Fruit fly (Drosophila melanogaster) whole organism, prepupa: ENCODE results near the gene Phlpp.
A peak's percentile ranks its signal among the peaks of the same experiment; 100 is the strongest.

Source experiments
- CG10631 ChIP-seq: fragments of 200-800 bp; sonication (Bioruptor generic); optimal IDR thresholded peaks from 2 replicates; lab custom pipeline; 2016; ENCODE audit warnings: missing biosample characterization, missing genetic modification characterization
- CG10669 ChIP-seq: fragments of 200-800 bp; sonication (Bioruptor generic); optimal IDR thresholded peaks from 3 replicates; lab custom pipeline; 2018; ENCODE audit warnings: missing biosample characterization, mild to moderate bottlenecking, missing genetic modification characterization, moderate library complexity
- CG11294 ChIP-seq: fragments of 200-800 bp; sonication (Bioruptor generic); IDR thresholded peaks from 2 replicates; pipeline ENCODE4 v1.3.6; 2022; ENCODE audit warnings: missing biosample characterization, missing genetic modification characterization
- CG11762 ChIP-seq: fragments of 200-800 bp; sonication (Bioruptor generic); optimal IDR thresholded peaks from 3 replicates; lab custom pipeline; 2016; ENCODE audit warnings: missing biosample characterization, missing genetic modification characterization; ENCODE audit not compliant: insufficient read depth
- CG15336 ChIP-seq: fragments of 200-800 bp; sonication (Bioruptor generic); IDR thresholded peaks from 2 replicates; pipeline ENCODE4 v1.3.6; 2022; ENCODE audit warnings: missing biosample characterization, missing genetic modification characterization
- CG1621 ChIP-seq: fragments of 200-800 bp; sonication (Bioruptor generic); optimal IDR thresholded peaks from 3 replicates; lab custom pipeline; 2018; ENCODE audit warnings: missing biosample characterization, mild to moderate bottlenecking, missing genetic modification characterization
- CG16779 ChIP-seq: fragments of 200-800 bp; sonication (Bioruptor generic); optimal IDR thresholded peaks from 3 replicates; lab custom pipeline; 2017; ENCODE audit warnings: missing biosample characterization, mild to moderate bottlenecking, missing genetic modification characterization
- CG3032 ChIP-seq: fragments of 200-800 bp; optimal IDR thresholded peaks from 2 replicates; lab custom pipeline; 2019; ENCODE audit warnings: missing biosample characterization, mild to moderate bottlenecking, missing genetic modification characterization, moderate library complexity
- CG31627 ChIP-seq: fragments of 200-800 bp; sonication (Bioruptor generic); optimal IDR thresholded peaks from 3 replicates; lab custom pipeline; 2016; ENCODE audit warnings: missing biosample characterization, missing genetic modification characterization
- CG34406 ChIP-seq: fragments of 200-800 bp; sonication (Bioruptor generic); optimal IDR thresholded peaks from 3 replicates; lab custom pipeline; 2016; ENCODE audit warnings: missing biosample characterization, missing genetic modification characterization
- CG3919 ChIP-seq: fragments of 200-800 bp; sonication (Bioruptor generic); optimal IDR thresholded peaks from 3 replicates; lab custom pipeline; 2016; ENCODE audit warnings: missing biosample characterization, missing genetic modification characterization
- CG6792 ChIP-seq: fragments of 200-800 bp; sonication (Bioruptor generic); optimal IDR thresholded peaks from 3 replicates; lab custom pipeline; 2016; ENCODE audit warnings: missing biosample characterization, missing genetic modification characterization
- CG6808 ChIP-seq: fragments of 200-800 bp; sonication (Bioruptor generic); optimal IDR thresholded peaks from 3 replicates; lab custom pipeline; 2017; ENCODE audit warnings: missing biosample characterization, missing genetic modification characterization, mild to moderate bottlenecking, moderate library complexity, missing genetic modification reagents
- CG7368 ChIP-seq: fragments of 200-800 bp; sonication (Bioruptor generic); optimal IDR thresholded peaks from 3 replicates; lab custom pipeline; 2016; ENCODE audit warnings: missing biosample characterization, missing genetic modification characterization
- CG8119 ChIP-seq: fragments of 200-800 bp; sonication (Bioruptor generic); IDR thresholded peaks from 3 replicates; pipeline ENCODE4 v1.3.6; 2022; ENCODE audit warnings: missing biosample characterization, missing genetic modification characterization
- CG8319 ChIP-seq: fragments of 200-800 bp; sonication (Bioruptor generic); optimal IDR thresholded peaks from 3 replicates; lab custom pipeline; 2016; ENCODE audit warnings: missing biosample characterization, missing genetic modification characterization
- CG8632 ChIP-seq: fragments of 200-800 bp; sonication (Bioruptor generic); optimal IDR thresholded peaks from 3 replicates; lab custom pipeline; 2016; ENCODE audit warnings: missing biosample characterization, missing genetic modification characterization
- Eip75B ChIP-seq: fragments of 200-800 bp; sonication (Bioruptor generic); optimal IDR thresholded peaks from 3 replicates; lab custom pipeline; 2016; ENCODE audit warnings: missing biosample characterization, missing genetic modification characterization
- Eip78C ChIP-seq: fragments of 200-800 bp; sonication (Bioruptor generic); peaks from one replicate; lab custom pipeline; 2016; ENCODE audit warnings: missing biosample characterization, missing genetic modification characterization
- Eip93F ChIP-seq: fragments of 200-800 bp; sonication (Bioruptor generic); optimal IDR thresholded peaks from 2 replicates; lab custom pipeline; 2016; ENCODE audit warnings: missing biosample characterization, mild to moderate bottlenecking, missing genetic modification characterization
- Ets96B ChIP-seq: fragments of 200-800 bp; optimal IDR thresholded peaks from 2 replicates; lab custom pipeline; 2019; ENCODE audit warnings: missing biosample characterization, mild to moderate bottlenecking, missing genetic modification characterization, moderate library complexity
- Hr38 ChIP-seq: sonication (Bioruptor generic); optimal IDR thresholded peaks from 2 replicates; lab custom pipeline; 2016; ENCODE audit warnings: missing biosample characterization, missing genetic modification characterization
- Hr39 ChIP-seq: fragments of 200-800 bp; sonication (Bioruptor generic); optimal IDR thresholded peaks from 2 replicates; lab custom pipeline; 2016; ENCODE audit warnings: missing biosample characterization, missing genetic modification characterization
- Hr4 ChIP-seq: fragments of 200-800 bp; sonication (Bioruptor generic); optimal IDR thresholded peaks from 3 replicates; lab custom pipeline; 2016; ENCODE audit warnings: missing biosample characterization, missing genetic modification characterization
- Met ChIP-seq: fragments of 200-800 bp; sonication (Bioruptor generic); optimal IDR thresholded peaks from 3 replicates; lab custom pipeline; 2016; ENCODE audit warnings: missing biosample characterization, missing genetic modification characterization
- OdsH ChIP-seq: fragments of 200-800 bp; sonication (Bioruptor generic); optimal IDR thresholded peaks from 3 replicates; lab custom pipeline; 2016; ENCODE audit warnings: missing biosample characterization, missing genetic modification characterization
- Smox ChIP-seq: fragments of 200-800 bp; sonication (Bioruptor generic); optimal IDR thresholded peaks from 3 replicates; lab custom pipeline; 2016; ENCODE audit warnings: missing biosample characterization, missing genetic modification characterization
- Sox102F ChIP-seq: fragments of 200-800 bp; sonication (Bioruptor generic); optimal IDR thresholded peaks from 2 replicates; lab custom pipeline; 2016; ENCODE audit warnings: missing biosample characterization, mild to moderate bottlenecking, missing genetic modification characterization
- Sox14 ChIP-seq: fragments of 200-800 bp; sonication (Bioruptor generic); optimal IDR thresholded peaks from 3 replicates; lab custom pipeline; 2016; ENCODE audit warnings: missing biosample characterization, missing genetic modification characterization
- Sox15 ChIP-seq: fragments of 200-800 bp; sonication (Bioruptor generic); optimal IDR thresholded peaks from 3 replicates; lab custom pipeline; 2016; ENCODE audit warnings: missing biosample characterization, missing genetic modification characterization
- achi ChIP-seq: fragments of 200-800 bp; sonication (Bioruptor generic); optimal IDR thresholded peaks from 3 replicates; lab custom pipeline; 2016; ENCODE audit warnings: missing biosample characterization, missing genetic modification characterization
- acj6 ChIP-seq: fragments of 200-800 bp; sonication (Bioruptor generic); optimal IDR thresholded peaks from 3 replicates; lab custom pipeline; 2016; ENCODE audit warnings: missing biosample characterization, missing genetic modification characterization
- cyc ChIP-seq: fragments of 200-800 bp; sonication (Bioruptor generic); optimal IDR thresholded peaks from 3 replicates; lab custom pipeline; 2016; ENCODE audit warnings: missing biosample characterization, missing genetic modification characterization
- dac ChIP-seq: fragments of 200-800 bp; sonication (Bioruptor generic); optimal IDR thresholded peaks from 2 replicates; lab custom pipeline; 2017; ENCODE audit warnings: missing biosample characterization, mild to moderate bottlenecking, missing genetic modification characterization
- dsx ChIP-seq: fragments of 200-800 bp; optimal IDR thresholded peaks from 3 replicates; lab custom pipeline; 2019; ENCODE audit warnings: missing biosample characterization, mild to moderate bottlenecking, missing genetic modification characterization, moderate library complexity; ENCODE audit not compliant: poor library complexity, severe bottlenecking
- eg ChIP-seq: fragments of 200-800 bp; sonication (Bioruptor generic); IDR thresholded peaks from 3 replicates; pipeline ENCODE4 v1.3.6; 2022; ENCODE audit warnings: missing biosample characterization, missing genetic modification characterization
- esn ChIP-seq: fragments of 200-800 bp; sonication (Bioruptor generic); optimal IDR thresholded peaks from 2 replicates; lab custom pipeline; 2016; ENCODE audit warnings: missing biosample characterization, mild to moderate bottlenecking, missing genetic modification characterization, moderate library complexity
- fd59A ChIP-seq: fragments of 200-800 bp; sonication (Bioruptor generic); optimal IDR thresholded peaks from 2 replicates; lab custom pipeline; 2017; ENCODE audit warnings: missing biosample characterization, mild to moderate bottlenecking, missing genetic modification characterization, missing genetic modification reagents
- fd85E ChIP-seq: fragments of 200-800 bp; sonication (Bioruptor generic); optimal IDR thresholded peaks from 3 replicates; lab custom pipeline; 2016; ENCODE audit warnings: missing biosample characterization, missing genetic modification characterization
- pdm3 ChIP-seq: fragments of 200-800 bp; sonication (Bioruptor generic); optimal IDR thresholded peaks from 3 replicates; lab custom pipeline; 2016; ENCODE audit warnings: missing biosample characterization, missing genetic modification characterization
- spab ChIP-seq: fragments of 200-800 bp; sonication (Bioruptor generic); optimal IDR thresholded peaks from 2 replicates; lab custom pipeline; 2017; ENCODE audit warnings: missing biosample characterization, mild to moderate bottlenecking, missing genetic modification characterization, missing genetic modification reagents
- svp ChIP-seq: fragments of 200-800 bp; sonication (Bioruptor generic); peaks from one replicate; lab custom pipeline; 2016; ENCODE audit warnings: missing biosample characterization, missing genetic modification characterization
- topi ChIP-seq: fragments of 200-800 bp; sonication (Bioruptor generic); optimal IDR thresholded peaks from 3 replicates; lab custom pipeline; 2016; ENCODE audit warnings: missing biosample characterization, missing genetic modification characterization
- vri ChIP-seq: fragments of 200-800 bp; sonication (Bioruptor generic); optimal IDR thresholded peaks from 3 replicates; lab custom pipeline; 2016; ENCODE audit warnings: missing biosample characterization, mild to moderate bottlenecking, missing genetic modification characterization

Phlpp gene

DNA sequence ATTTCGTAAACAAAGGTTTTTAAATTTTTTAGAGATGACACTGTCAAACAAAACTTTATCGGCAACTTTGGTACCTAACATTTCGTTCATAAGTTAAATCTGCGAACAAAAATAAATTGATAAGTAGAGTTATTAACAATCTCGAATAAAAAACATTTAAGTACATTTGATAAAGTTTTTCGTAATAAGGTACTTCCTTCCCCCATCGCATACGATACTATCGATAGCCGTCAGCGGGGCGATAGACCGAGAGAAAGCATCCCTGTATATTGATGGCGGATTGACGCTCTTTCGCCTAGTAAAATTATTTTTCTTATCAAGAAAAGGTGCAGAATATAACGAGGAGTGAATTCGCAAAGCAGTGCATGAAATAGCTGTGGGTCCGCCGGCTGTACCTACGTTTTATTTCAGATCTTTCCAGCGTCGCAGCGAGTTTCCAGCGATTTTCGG is 13.8 kb upstream of the Phlpp start, which contains the start of the genes Ttc19 and Acn (continued):
- peak; percentile 73 for TF ChIP-seq CG6792 (GFP tag; lab: Kevin White, UChicago)
- TF ChIP-seq acj6 (GFP tag; lab: Kevin White, UChicago): peak; percentile 81
- TF ChIP-seq cyc (GFP tag; lab: Kevin White, UChicago): peak; percentile 82
- peak; percentile 87 for TF ChIP-seq Hr4 (GFP tag; lab: Kevin White, UChicago)
- TF ChIP-seq CG7368 (GFP tag; lab: Kevin White, UChicago): no peak
- TF ChIP-seq svp (GFP tag; lab: Kevin White, UChicago): no peak
- no peak for TF ChIP-seq CG6808 (GFP tag; lab: Kevin White, UChicago)
- TF ChIP-seq Ets96B: peak; percentile 62
- peak; percentile 85 for TF ChIP-seq pdm3 (GFP tag; lab: Kevin White, UChicago)
- TF ChIP-seq CG34406 (GFP tag; lab: Kevin White, UChicago): peak; percentile 80
- TF ChIP-seq Eip93F (GFP tag; lab: Kevin White, UChicago): no peak
- peak; percentile 59 for TF ChIP-seq CG8632 (GFP tag; lab: Kevin White, UChicago)
- TF ChIP-seq CG1621 (tag; lab: Kevin White, UChicago): peak; percentile 52
- TF ChIP-seq eg (GFP tag; lab: Robert Waterston, UW): peak; percentile 78
- peak; percentile 94 for TF ChIP-seq Eip78C (GFP tag; lab: Kevin White, UChicago)
- TF ChIP-seq CG11762 (GFP tag; lab: Kevin White, UChicago): peak; percentile 72
- TF ChIP-seq CG8319: peak; percentile 53
- TF ChIP-seq Smox (GFP tag; lab: Kevin White, UChicago): peak; percentile 86
- TF ChIP-seq CG8119 (GFP tag; lab: Robert Waterston, UW): peak; percentile 54; the same call in 2 of the 3 replicates

dm6 chr2L:19048912-19049311 is 10.0 kb upstream of the Phlpp start, which contains the start of gene CG10470:
TSS of gene CG10470 (plus strand) at chr2L:19049076.
- TF ChIP-seq cyc (GFP tag; lab: Kevin White, UChicago): no peak
- TF ChIP-seq CG3032 (tag; lab: Kevin White, UChicago): peak; percentile 7
- no peak for TF ChIP-seq CG8119 (GFP tag; lab: Robert Waterston, UW)
- no peak for TF ChIP-seq Ets96B
- TF ChIP-seq CG3919 (GFP tag; lab: Kevin White, UChicago): no peak
- TF ChIP-seq Eip78C (GFP tag; lab: Kevin White, UChicago): peak; percentile 16
- TF ChIP-seq esn (GFP tag; lab: Kevin White, UChicago): peak; percentile 34
- TF ChIP-seq dsx: peak; percentile 70
- no peak for TF ChIP-seq CG10669 (GFP tag; lab: Kevin White, UChicago)
- TF ChIP-seq CG1621 (tag; lab: Kevin White, UChicago): peak; percentile 4
- TF ChIP-seq CG6808 (GFP tag; lab: Kevin White, UChicago): no peak
- no peak; the same call in 2 of the 3 replicates for TF ChIP-seq eg (GFP tag; lab: Robert Waterston, UW)
- TF ChIP-seq Eip75B (GFP tag; lab: Kevin White, UChicago): no peak
- TF ChIP-seq svp (GFP tag; lab: Kevin White, UChicago): no peak
- TF ChIP-seq Sox15 (GFP tag; lab: Kevin White, UChicago): no peak
- no peak for TF ChIP-seq CG11294
- no peak for TF ChIP-seq OdsH
- TF ChIP-seq, all 60 proteins: peak for 5

DNA sequence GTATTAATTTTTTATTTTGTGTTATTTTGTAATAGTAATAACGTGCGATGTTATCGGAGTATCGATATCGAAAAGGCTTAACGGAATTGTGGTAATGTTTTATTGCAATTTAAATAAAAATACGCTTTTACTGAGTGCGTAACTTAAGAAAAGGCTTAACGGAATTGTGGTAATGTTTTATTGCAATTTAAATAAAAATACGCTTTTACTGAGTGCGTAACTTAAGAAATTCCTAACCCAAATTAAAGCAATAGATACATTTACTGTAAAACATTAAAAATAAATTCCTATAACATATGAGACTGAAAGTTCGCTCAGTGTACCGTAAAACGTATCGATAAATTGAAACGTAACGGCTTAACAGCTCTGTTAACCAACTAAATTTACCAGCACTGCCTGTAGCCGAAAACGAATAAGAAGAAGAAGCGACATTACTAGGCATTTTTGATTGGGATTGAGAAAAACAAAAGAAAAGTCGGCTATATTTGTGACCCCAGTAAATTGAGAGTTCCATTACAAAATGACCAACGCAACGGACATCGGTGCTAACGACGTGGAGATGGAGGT is 7.3 kb upstream of the Phlpp start, which contains the start of gene Rpn3:
Gene Rpn3, plus strand, starts transcription at position 257 of the 567 bp plus-strand sequence.
- TF ChIP-seq cyc (GFP tag; lab: Kevin White, UChicago): peak; percentile 82
- TF ChIP-seq vri (GFP tag; lab: Kevin White, UChicago): no peak
- TF ChIP-seq CG8319: peak; percentile 62
- TF ChIP-seq fd59A (GFP tag; lab: Kevin White, UChicago): peak; percentile 56
- TF ChIP-seq Sox102F (GFP tag; lab: Kevin White, UChicago): no peak
- TF ChIP-seq CG31627: peak; percentile 86
- TF ChIP-seq Sox14 (GFP tag; lab: Kevin White, UChicago): peak; percentile 86
- peak; percentile 91 for TF ChIP-seq esn (GFP tag; lab: Kevin White, UChicago)
- TF ChIP-seq fd85E: no peak
- peak; percentile 85 for TF ChIP-seq dsx
- TF ChIP-seq Eip78C (GFP tag; lab: Kevin White, UChicago): peak; percentile 90
- TF ChIP-seq Eip75B (GFP tag; lab: Kevin White, UChicago): peak; percentile 84
- peak; percentile 26 for TF ChIP-seq Hr38 (GFP tag; lab: Kevin White, UChicago)
- TF ChIP-seq CG3032 (tag; lab: Kevin White, UChicago): peak; percentile 74
- peak; percentile 65 for TF ChIP-seq Sox15 (GFP tag; lab: Kevin White, UChicago)
- peak; percentile 56 for TF ChIP-seq dac (GFP tag; lab: Kevin White, UChicago)
- peak; percentile 86 for TF ChIP-seq CG8119 (GFP tag; lab: Robert Waterston, UW)
- TF ChIP-seq Hr39: peak; percentile 86
- peak; percentile 86 for TF ChIP-seq CG15336 (GFP tag; lab: Robert Waterston, UW)
- peak; percentile 82 for TF ChIP-seq topi (GFP tag; lab: Kevin White, UChicago)
- peak; percentile 84 for TF ChIP-seq CG34406 (GFP tag; lab: Kevin White, UChicago)
- no peak for TF ChIP-seq spab (GFP tag; lab: Kevin White, UChicago)
- peak; percentile 88 for TF ChIP-seq Met (GFP tag; lab: Kevin White, UChicago)
- TF ChIP-seq CG10631 (GFP tag; lab: Kevin White, UChicago): no peak
- TF ChIP-seq CG6792 (GFP tag; lab: Kevin White, UChicago): peak; percentile 82
- TF ChIP-seq CG16779 (tag; lab: Kevin White, UChicago): no peak
- TF ChIP-seq achi (GFP tag; lab: Kevin White, UChicago): peak; percentile 77
